Worm (Caenorhabditis elegans): Measurements from ENCODE around the gene ZK686.3.

ZK686.3 gene

DNA sequence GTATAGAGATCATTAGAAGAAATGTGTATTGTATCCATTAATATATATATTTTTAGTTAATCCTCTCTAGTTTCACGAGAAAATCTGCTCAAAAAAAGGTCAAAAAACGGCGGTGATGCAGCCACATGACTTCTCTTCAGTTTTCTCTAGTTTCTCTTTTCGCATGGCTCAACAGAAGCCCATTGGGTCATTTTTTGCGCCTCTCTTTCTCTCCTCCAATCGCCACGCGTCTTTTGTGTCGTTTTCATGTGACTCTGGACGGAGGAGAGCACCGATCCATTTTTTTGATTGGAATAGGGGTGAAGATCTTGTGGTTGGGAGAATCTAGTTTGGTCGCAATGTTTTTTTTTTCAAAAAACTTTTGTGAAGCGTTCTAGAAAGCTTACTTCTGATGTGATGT is 48.0 kb downstream of the ZK686.3 start (continued):
- TF ChIP-seq arid-1 (GFP tag; conservative IDR thresholded peaks at IDR 0.05): no peak
- TF ChIP-seq lim-7 (GFP tag; IDR thresholded peaks at IDR 0.05): no peak
- peak; percentile 19 for TF ChIP-seq mxl-3 (GFP tag; optimal IDR thresholded peaks at IDR 0.05)
- peak in 1 of 2 experiments; percentile 81 for TF ChIP-seq mdl-1 (tag; optimal IDR thresholded peaks at IDR 0.05)
- no peak for TF ChIP-seq F44E2.7 (GFP tag; IDR thresholded peaks at IDR 0.05)
- peak; percentile 29; the same call in 1 of the 2 replicates for TF ChIP-seq set-16 (GFP tag; IDR thresholded peaks at IDR 0.05)
- no peak for TF ChIP-seq dpl-1 (GFP tag; optimal IDR thresholded peaks at IDR 0.05)
- TF ChIP-seq ZK546.5 (tag; optimal IDR thresholded peaks at IDR 0.05): no peak
- TF ChIP-seq Y75B8A.6 (GFP tag; IDR thresholded peaks at IDR 0.05): no peak
- TF ChIP-seq nhr-6 (tag; optimal IDR thresholded peaks at IDR 0.05): no peak
- peak; percentile 52 for TF ChIP-seq dmd-6 (GFP tag; IDR thresholded peaks at IDR 0.05)
- no peak for TF ChIP-seq lir-3 (tag; optimal IDR thresholded peaks at IDR 0.05)
- peak; percentile 37 for TF ChIP-seq F37D6.2 (tag; optimal IDR thresholded peaks at IDR 0.05)
- peak in 1 of 2 experiments; percentile 62 for TF ChIP-seq hif-1 (tag; optimal IDR thresholded peaks at IDR 0.05)
- TF ChIP-seq D1046.2 (GFP tag; IDR thresholded peaks at IDR 0.05): no peak
- TF ChIP-seq sdz-12 (GFP tag; optimal IDR thresholded peaks at IDR 0.05): no peak
- no peak for TF ChIP-seq fkh-10 (GFP tag; optimal IDR thresholded peaks at IDR 0.05)
- TF ChIP-seq ceh-44 (GFP tag; IDR thresholded peaks at IDR 0.05): no peak
- TF ChIP-seq Y5F2A.4 (GFP tag; optimal IDR thresholded peaks at IDR 0.05): no peak
- TF ChIP-seq mdt-29 (GFP tag; IDR thresholded peaks at IDR 0.05): no peak
- peak; percentile 51 for TF ChIP-seq mes-2 (tag; optimal IDR thresholded peaks at IDR 0.05; ENCODE audit: poor library complexity, severe bottlenecking)
- TF ChIP-seq fos-1 (tag; optimal IDR thresholded peaks at IDR 0.05): no peak
- TF ChIP-seq ceh-32 (tag; optimal IDR thresholded peaks at IDR 0.05; ENCODE audit: poor library complexity): no peak
- TF ChIP-seq ctbp-1 (GFP tag; IDR thresholded peaks at IDR 0.05): no peak
- TF ChIP-seq aha-1 (tag): peak; percentile 27

DNA sequence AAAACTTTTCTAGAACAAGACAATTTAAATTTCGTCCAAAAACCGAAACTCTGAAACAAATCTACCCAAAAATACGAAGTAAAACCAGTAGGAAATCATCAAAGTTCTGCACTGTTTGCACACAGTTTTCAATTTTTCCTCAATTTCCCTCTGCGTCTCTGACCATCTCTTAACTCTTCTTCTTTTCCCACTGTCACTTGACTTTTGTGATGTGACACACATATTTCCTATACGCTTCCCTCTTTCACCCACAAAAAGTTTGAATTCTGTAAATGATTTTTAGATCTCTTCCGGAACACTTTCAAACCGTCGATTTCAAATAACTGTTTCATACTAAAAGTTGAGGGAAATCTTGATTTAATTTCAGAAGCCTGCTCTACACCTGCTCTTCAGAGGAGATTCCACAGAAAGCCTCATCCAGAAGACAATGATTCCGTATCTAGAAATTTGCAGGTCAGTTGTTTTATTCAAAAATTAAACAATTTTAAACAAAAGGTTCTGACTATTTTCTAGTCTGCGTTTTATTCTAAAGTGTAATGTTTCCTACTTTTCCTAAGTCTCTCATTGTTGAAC is 49.4 kb downstream of the ZK686.3 start, which contains the start of gene ncl-1:
TSS of gene ncl-1 (plus strand) at position 366 of the 573 bp plus-strand sequence.
- TF ChIP-seq dve-1 (tag; optimal IDR thresholded peaks at IDR 0.05; ENCODE audit: insufficient read depth): peak; percentile 43
- TF ChIP-seq nhr-48 (tag; optimal IDR thresholded peaks at IDR 0.05): no peak
- no peak for TF ChIP-seq jun-1 (tag; optimal IDR thresholded peaks at IDR 0.05)
- no peak for TF ChIP-seq D1046.2 (GFP tag; IDR thresholded peaks at IDR 0.05)
- TF ChIP-seq pha-4 (GFP tag; IDR thresholded peaks at IDR 0.05): no peak
- peak; percentile 41 for TF ChIP-seq pha-4 (tag; optimal IDR thresholded peaks at IDR 0.05)
- no peak for TF ChIP-seq nhr-77 (tag; optimal IDR thresholded peaks at IDR 0.05)
- TF ChIP-seq nhr-10 (tag; optimal IDR thresholded peaks at IDR 0.05): no peak
- TF ChIP-seq nhr-76 (tag; optimal IDR thresholded peaks at IDR 0.05): no peak
- TF ChIP-seq unc-62 (GFP tag; optimal IDR thresholded peaks at IDR 0.05 in 1 of 2): peak in 1 of 2 experiments; percentile 11
- no peak for TF ChIP-seq unc-62 (tag; optimal IDR thresholded peaks at IDR 0.05)
- TF ChIP-seq F44E2.7 (GFP tag; IDR thresholded peaks at IDR 0.05): no peak
- no peak for TF ChIP-seq ZK546.5 (tag; optimal IDR thresholded peaks at IDR 0.05)
- no peak for TF ChIP-seq ceh-28 (tag; optimal IDR thresholded peaks at IDR 0.05)
- TF ChIP-seq dmd-9 (GFP tag; IDR thresholded peaks at IDR 0.05): no peak
- TF ChIP-seq mdl-1 (tag; optimal IDR thresholded peaks at IDR 0.05): peak in 1 of 2 experiments; percentile 28
- no peak for TF ChIP-seq ztf-7 (tag; optimal IDR thresholded peaks at IDR 0.05)
- no peak for TF ChIP-seq daf-16 (GFP tag; optimal IDR thresholded peaks at IDR 0.05)
- no peak for TF ChIP-seq daf-16 (tag; optimal IDR thresholded peaks at IDR 0.05)
- no peak for TF ChIP-seq hlh-11 (tag; optimal IDR thresholded peaks at IDR 0.05)
- TF ChIP-seq lir-3 (tag; optimal IDR thresholded peaks at IDR 0.05): no peak
- TF ChIP-seq tag-97 (GFP tag; IDR thresholded peaks at IDR 0.05): no peak
- TF ChIP-seq hlh-30 (tag; optimal IDR thresholded peaks at IDR 0.05; ENCODE audit: insufficient read depth): peak; percentile 83
- no peak for TF ChIP-seq aly-2 (tag; optimal IDR thresholded peaks at IDR 0.05)
- TF ChIP-seq dmd-6 (GFP tag; IDR thresholded peaks at IDR 0.05): peak; percentile 41; the same call in 1 of the 2 replicates
- no peak for TF ChIP-seq duxl-1 (tag; optimal IDR thresholded peaks at IDR 0.05; ENCODE audit: poor library complexity)
- no peak for TF ChIP-seq set-16 (GFP tag; IDR thresholded peaks at IDR 0.05)
- no peak for TF ChIP-seq ceh-62 (tag; optimal IDR thresholded peaks at IDR 0.05)
- TF ChIP-seq zip-2 (tag; optimal IDR thresholded peaks at IDR 0.05): no peak
- TF ChIP-seq nhr-42 (GFP tag; IDR thresholded peaks at IDR 0.05): no peak
- peak; percentile 58; the same call in 1 of the 2 replicates for TF ChIP-seq hmg-1.1 (GFP tag; IDR thresholded peaks at IDR 0.05)
- TF ChIP-seq F10B5.3 (tag; optimal IDR thresholded peaks at IDR 0.05): no peak

All from whole organism, L4 larva.